Fruit fly (Drosophila melanogaster) whole organism: ENCODE measurements around the gene CG5849.

Source experiments
- CG8478 ChIP-seq: fragments of >200 bp; optimal IDR thresholded peaks from 2 replicates; lab custom pipeline; 2018; ENCODE audit warnings: inconsistent platforms
- Dll ChIP-seq: fragments of >200 bp; optimal IDR thresholded peaks from 2 replicates; lab custom pipeline; 2017
- psq ChIP-seq: fragments of >200 bp; optimal IDR thresholded peaks from 2 replicates; lab custom pipeline; 2017
- usp ChIP-seq: fragments of >200 bp; optimal IDR thresholded peaks from 2 replicates; lab custom pipeline; 2017; ENCODE audit warnings: missing biosample characterization, missing genetic modification characterization, mixed read lengths

dm6 chr3R:21757550-21757949, 17.6 kb downstream of the CG5849 start:
- no peak for TF ChIP-seq psq (lab: Kevin White, UChicago)
- no peak for TF ChIP-seq Dll
- no peak for TF ChIP-seq usp
- no peak for TF ChIP-seq CG8478 (lab: Kevin White, UChicago)
